Worm (Caenorhabditis elegans) whole organism, L2 larva: Measurements from ENCODE around the gene clec-62.

Experiments
- egl-27 ChIP-seq: sonication (generic microtip); optimal IDR thresholded peaks from 3 replicates; lab custom pipeline; 2017; ENCODE audit warnings: missing biosample characterization, missing genetic modification reagents, missing genetic modification characterization
- lin-39 ChIP-seq: fragments of 150-350 bp; optimal IDR thresholded peaks from 2 replicates; lab custom pipeline; 2014; ENCODE audit warnings: missing biosample characterization, missing genetic modification reagents, missing genetic modification characterization

- no peak for TF ChIP-seq egl-27 (tag; lab: Kevin White, UChicago)
- TF ChIP-seq lin-39 (tag; lab: Kevin White, UChicago): no peak
These were observed 16.8 kb downstream of the clec-62 start, which contains the start of gene gsy-1 for ce11 chrII:12878071-12878668.
